Worm (Caenorhabditis elegans): Measurements from ENCODE around the gene ipp-5.

DNA sequence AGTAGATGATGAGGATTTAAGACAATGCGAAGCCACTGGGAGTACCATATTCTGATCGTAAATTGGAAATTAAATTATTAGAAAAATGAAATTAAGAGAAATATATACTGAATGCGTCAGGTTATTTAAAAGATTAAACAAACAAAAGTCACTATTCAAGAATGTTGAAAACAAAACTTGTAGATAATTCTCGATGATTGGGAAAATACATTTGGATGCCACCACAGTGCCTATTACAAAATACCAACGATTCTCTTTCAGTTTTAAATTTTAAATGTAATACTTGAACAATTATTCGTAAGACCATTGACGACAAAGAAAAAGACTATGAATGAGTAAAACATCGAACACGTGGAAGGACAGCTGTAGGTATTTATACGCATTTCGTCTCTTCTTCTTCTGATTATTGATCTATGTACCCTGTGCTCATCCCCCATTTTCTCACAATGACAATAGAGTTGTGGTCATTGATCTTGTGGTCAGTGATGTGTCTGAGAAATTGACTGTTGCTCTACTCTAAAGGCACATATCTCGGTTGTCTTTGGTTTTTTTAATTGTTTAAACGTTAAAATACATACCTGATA, 11.3 kb upstream of the ipp-5 start, which contains the start of gene C09B8.4:
- no peak for TF ChIP-seq dpl-1 (GFP tag; optimal IDR thresholded peaks at IDR 0.05)
- TF ChIP-seq daf-12 (tag; optimal IDR thresholded peaks at IDR 0.05), result no peak
- no peak for TF ChIP-seq jun-1 (tag; optimal IDR thresholded peaks at IDR 0.05)
- no peak for TF ChIP-seq R02D3.7 (tag; optimal IDR thresholded peaks at IDR 0.05)
- no peak for TF ChIP-seq unc-62 (GFP tag; optimal IDR thresholded peaks at IDR 0.05 in 1 of 2)
- no peak for TF ChIP-seq unc-62 (tag; optimal IDR thresholded peaks at IDR 0.05)
- TF ChIP-seq lin-13 (GFP tag; optimal IDR thresholded peaks at IDR 0.05), result no peak
- no peak for TF ChIP-seq nhr-25 (tag; optimal IDR thresholded peaks at IDR 0.05; ENCODE audit: borderline replicate concordance, insufficient read depth)
- no peak for TF ChIP-seq nhr-76 (tag; optimal IDR thresholded peaks at IDR 0.05)
- no peak for TF ChIP-seq nhr-11 (tag; optimal IDR thresholded peaks at IDR 0.05)
- TF ChIP-seq egl-27 (tag; optimal IDR thresholded peaks at IDR 0.05), result no peak
- no peak for TF ChIP-seq unc-39 (tag; optimal IDR thresholded peaks at IDR 0.05)

All from whole organism, L4 larva.